Worm (Caenorhabditis elegans) whole organism, late embryonic: ENCODE results near the gene cox-16.

Experiments
- C08G9.2 ChIP-seq: sonication (generic microtip); optimal IDR thresholded peaks from 2 replicates; lab custom pipeline; 2016; ENCODE audit warnings: mild to moderate bottlenecking, missing genetic modification characterization, moderate library complexity, missing compliant biosample characterization
- C38D4.7 ChIP-seq: fragments of 200-800 bp; sonication (Bioruptor generic); optimal IDR thresholded peaks from 2 replicates; lab custom pipeline; 2018; ENCODE audit warnings: mild to moderate bottlenecking, missing genetic modification characterization, moderate library complexity, missing compliant biosample characterization
- K09A11.1 ChIP-seq: sonication (generic microtip); optimal IDR thresholded peaks from 2 replicates; lab custom pipeline; 2017; ENCODE audit warnings: antibody characterized with exemption, mild to moderate bottlenecking, missing genetic modification characterization, missing compliant biosample characterization; ENCODE audit not compliant: insufficient read depth
- ceh-14 ChIP-seq: sonication (generic microtip); optimal IDR thresholded peaks from 2 replicates; lab custom pipeline; 2016; ENCODE audit warnings: missing genotype, missing genetic modification characterization, missing compliant biosample characterization
- ceh-19 ChIP-seq: fragments of 200-800 bp; sonication (Bioruptor generic); optimal IDR thresholded peaks from 2 replicates; lab custom pipeline; 2018; ENCODE audit warnings: mild to moderate bottlenecking, missing genetic modification characterization, missing compliant biosample characterization
- ceh-2 ChIP-seq: sonication (generic microtip); optimal IDR thresholded peaks from 2 replicates; lab custom pipeline; 2016; ENCODE audit warnings: missing genotype, missing genetic modification characterization, missing compliant biosample characterization
- ceh-22 ChIP-seq: sonication (generic microtip); optimal IDR thresholded peaks from 2 replicates; lab custom pipeline; 2017; ENCODE audit warnings: missing biosample characterization, missing genetic modification characterization
- ceh-31 ChIP-seq: sonication (generic microtip); optimal IDR thresholded peaks from 2 replicates; lab custom pipeline; 2016; ENCODE audit warnings: missing genetic modification characterization, missing compliant biosample characterization
- ceh-34 ChIP-seq: sonication (generic microtip); optimal IDR thresholded peaks from 2 replicates; lab custom pipeline; 2016; ENCODE audit warnings: mild to moderate bottlenecking, missing genetic modification characterization, missing compliant biosample characterization
- ceh-45 ChIP-seq: fragments of 200-800 bp; sonication (Bioruptor generic); IDR thresholded peaks from 2 replicates; pipeline ENCODE4 v1.3.6; 2022; ENCODE audit warnings: missing genetic modification reagents, missing genetic modification characterization, missing compliant biosample characterization
- ceh-48 ChIP-seq: sonication (generic microtip); optimal IDR thresholded peaks from 2 replicates; lab custom pipeline; 2016; ENCODE audit warnings: missing genetic modification characterization, inconsistent platforms, missing compliant biosample characterization
- ceh-6 ChIP-seq: fragments of 200-800 bp; sonication (Bioruptor generic); optimal IDR thresholded peaks from 2 replicates; lab custom pipeline; 2018; ENCODE audit warnings: mild to moderate bottlenecking, missing genetic modification characterization, missing compliant biosample characterization
- ceh-9 ChIP-seq: sonication (generic microtip); optimal IDR thresholded peaks from 2 replicates; lab custom pipeline; 2016; ENCODE audit warnings: mild to moderate bottlenecking, missing genetic modification characterization, inconsistent platforms, missing compliant biosample characterization
- che-1 ChIP-seq: sonication (generic microtip); optimal IDR thresholded peaks from 2 replicates; lab custom pipeline; 2016; ENCODE audit warnings: mild to moderate bottlenecking, missing genetic modification characterization, missing compliant biosample characterization
- dmd-4 ChIP-seq: sonication (generic microtip); optimal IDR thresholded peaks from 2 replicates; lab custom pipeline; 2016; ENCODE audit warnings: borderline replicate concordance, missing genetic modification characterization, missing compliant biosample characterization
- dve-1 ChIP-seq: sonication (generic microtip); optimal IDR thresholded peaks from 2 replicates; lab custom pipeline; 2017; ENCODE audit warnings: antibody characterized with exemption, mild to moderate bottlenecking, missing genetic modification characterization, missing compliant biosample characterization
- elt-2 ChIP-seq: sonication (generic microtip); optimal IDR thresholded peaks from 2 replicates; lab custom pipeline; 2016; ENCODE audit warnings: missing genetic modification reagents, missing genetic modification characterization, missing compliant biosample characterization
- elt-4 ChIP-seq: sonication (generic microtip); optimal IDR thresholded peaks from 2 replicates; lab custom pipeline; 2016; ENCODE audit warnings: missing genetic modification characterization, missing compliant biosample characterization
- ets-4 ChIP-seq: sonication (generic microtip); optimal IDR thresholded peaks from 2 replicates; lab custom pipeline; 2016; ENCODE audit warnings: missing genetic modification characterization, missing compliant biosample characterization
- eyg-1 ChIP-seq: sonication (generic microtip); optimal IDR thresholded peaks from 2 replicates; lab custom pipeline; 2016; ENCODE audit warnings: missing genotype, missing genetic modification characterization, missing compliant biosample characterization
- fax-1 ChIP-seq: sonication (generic microtip); optimal IDR thresholded peaks from 2 replicates; lab custom pipeline; 2016; ENCODE audit warnings: missing genotype, missing genetic modification characterization, missing compliant biosample characterization
- fkh-6 ChIP-seq: sonication (generic microtip); optimal IDR thresholded peaks from 2 replicates; lab custom pipeline; 2016; ENCODE audit warnings: missing genetic modification characterization, missing compliant biosample characterization
- gmeb-2 ChIP-seq: sonication (generic microtip); optimal IDR thresholded peaks from 2 replicates; lab custom pipeline; 2016; ENCODE audit warnings: missing genetic modification characterization, inconsistent platforms, missing compliant biosample characterization
- hlh-30 ChIP-seq: sonication (generic microtip); optimal IDR thresholded peaks from 2 replicates; lab custom pipeline; 2017; ENCODE audit warnings: antibody characterized with exemption, missing genetic modification characterization, missing compliant biosample characterization; ENCODE audit not compliant: insufficient read depth
- hlh-6 ChIP-seq: sonication (generic microtip); optimal IDR thresholded peaks from 2 replicates; lab custom pipeline; 2016; ENCODE audit warnings: missing genotype, missing genetic modification characterization, missing compliant biosample characterization
- lin-11 ChIP-seq: fragments of 200-800 bp; sonication (Bioruptor generic); optimal IDR thresholded peaks from 2 replicates; lab custom pipeline; 2018; ENCODE audit warnings: mild to moderate bottlenecking, missing genetic modification characterization, missing compliant biosample characterization
- madf-2 ChIP-seq: sonication (generic microtip); optimal IDR thresholded peaks from 2 replicates; lab custom pipeline; 2017; ENCODE audit warnings: missing genetic modification characterization, missing compliant biosample characterization
- mec-3 ChIP-seq: sonication (generic microtip); optimal IDR thresholded peaks from 2 replicates; lab custom pipeline; 2016; ENCODE audit warnings: borderline replicate concordance, missing genetic modification characterization, missing compliant biosample characterization
- nfya-1 ChIP-seq: sonication (generic microtip); optimal IDR thresholded peaks from 2 replicates; lab custom pipeline; 2017; ENCODE audit warnings: missing genetic modification characterization, mild to moderate bottlenecking, missing compliant biosample characterization, antibody characterized with exemption, moderate library complexity
- nhr-11 ChIP-seq: fragments of 150-350 bp; optimal IDR thresholded peaks from 2 replicates; lab custom pipeline; 2014; ENCODE audit warnings: missing biosample characterization, missing genetic modification characterization
- npax-4 ChIP-seq: sonication (generic microtip); optimal IDR thresholded peaks from 2 replicates; lab custom pipeline; 2016; ENCODE audit warnings: missing genetic modification characterization, missing compliant biosample characterization
- pag-3 ChIP-seq: sonication (generic microtip); optimal IDR thresholded peaks from 2 replicates; lab custom pipeline; 2016; ENCODE audit warnings: missing compliant biosample characterization, missing genetic modification characterization, borderline replicate concordance
- pat-9 ChIP-seq: fragments of 200-800 bp; sonication (Bioruptor generic); optimal IDR thresholded peaks from 2 replicates; lab custom pipeline; 2018; ENCODE audit warnings: mild to moderate bottlenecking, missing genetic modification characterization, moderate library complexity, missing compliant biosample characterization
- pax-1 ChIP-seq: fragments of 150-350 bp; optimal IDR thresholded peaks from 2 replicates; lab custom pipeline; 2014; ENCODE audit warnings: missing biosample characterization, missing genetic modification characterization
- pha-4 ChIP-seq: fragments of 150-350 bp; optimal IDR thresholded peaks from 2 replicates; lab custom pipeline; 2018; ENCODE audit warnings: missing biosample characterization, missing genetic modification reagents, missing genetic modification characterization
- ref-2 ChIP-seq: sonication (generic microtip); optimal IDR thresholded peaks from 2 replicates; lab custom pipeline; 2016; ENCODE audit warnings: missing genetic modification characterization, missing compliant biosample characterization
- sox-2 ChIP-seq: fragments of 200-800 bp; sonication (Bioruptor generic); IDR thresholded peaks from 2 replicates; pipeline ENCODE4 v1.3.6; 2022; ENCODE audit warnings: missing genetic modification reagents, missing genetic modification characterization, missing compliant biosample characterization
- tbx-2 ChIP-seq: sonication (generic microtip); optimal IDR thresholded peaks from 2 replicates; lab custom pipeline; 2016; ENCODE audit warnings: missing genetic modification characterization, missing compliant biosample characterization
- ttx-3 ChIP-seq: sonication (generic microtip); optimal IDR thresholded peaks from 2 replicates; lab custom pipeline; 2016; ENCODE audit warnings: missing genetic modification reagents, missing genetic modification characterization, missing compliant biosample characterization
- unc-3 ChIP-seq, 2 experiments: fragments of 200-800 bp in 1 of 2; sonication (Bioruptor generic) in 1 of 2; sonication (generic microtip) in 1 of 2; conservative IDR thresholded peaks in 1 of 2; optimal IDR thresholded peaks in 1 of 2; 2 replicates each; pipeline versions ENCODE4 v1.3.6 to Lab custom; 2016 to 2022; ENCODE audit warnings: missing compliant biosample characterization in 2 of 2, missing genetic modification characterization in 2 of 2, missing genetic modification reagents in 1 of 2
- unc-42 ChIP-seq: sonication (generic microtip); optimal IDR thresholded peaks from 2 replicates; lab custom pipeline; 2016; ENCODE audit warnings: missing genotype, missing genetic modification characterization, missing compliant biosample characterization
- unc-55 ChIP-seq: sonication (generic microtip); optimal IDR thresholded peaks from 2 replicates; lab custom pipeline; 2017; ENCODE audit warnings: missing biosample characterization, missing genetic modification reagents, missing genetic modification characterization
- unc-86 ChIP-seq: sonication (generic microtip); optimal IDR thresholded peaks from 2 replicates; lab custom pipeline; 2016; ENCODE audit warnings: missing genetic modification characterization, missing compliant biosample characterization
- zip-5 ChIP-seq: sonication (generic microtip); optimal IDR thresholded peaks from 2 replicates; lab custom pipeline; 2016; ENCODE audit warnings: missing genetic modification characterization, missing compliant biosample characterization
- ztf-16 ChIP-seq: sonication (generic microtip); optimal IDR thresholded peaks from 2 replicates; lab custom pipeline; 2017; ENCODE audit warnings: missing genetic modification characterization, missing compliant biosample characterization

The cox-16 gene

DNA sequence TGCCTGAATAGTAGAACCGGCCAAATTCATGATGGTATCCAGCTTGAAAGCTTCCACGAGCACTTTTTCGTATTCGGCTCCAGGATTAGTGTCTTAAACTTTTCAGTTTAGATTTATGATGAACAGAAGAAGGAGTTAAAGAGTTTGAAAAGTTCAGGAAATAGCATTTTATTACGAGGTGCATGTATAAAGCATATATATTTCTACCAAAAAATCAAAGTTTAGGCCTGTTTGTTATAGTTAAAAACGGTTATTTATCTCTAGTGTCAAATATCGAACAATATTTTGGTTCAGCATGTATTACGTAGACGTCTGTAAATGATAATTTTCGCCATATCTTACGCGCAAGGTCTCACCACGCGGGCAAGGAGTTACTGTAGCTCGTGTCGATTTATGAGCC, 45.3 kb upstream of the cox-16 start, which contains the start of gene klc-2:
TSS of gene klc-2 (minus strand) at position 101 of the 400 bp plus-strand sequence.
- TF ChIP-seq K09A11.1 (tag; lab: Kevin White, UChicago), result no peak
- TF ChIP-seq npax-4, result no peak
- no peak for TF ChIP-seq hlh-30
- TF ChIP-seq mec-3, result no peak
- TF ChIP-seq dmd-4 (tag; lab: Kevin White, UChicago), result no peak
- no peak for TF ChIP-seq unc-42 (tag; lab: Kevin White, UChicago)
- TF ChIP-seq ceh-19 (GFP tag; lab: Kevin White, UChicago), result no peak
- no peak for TF ChIP-seq che-1 (tag; lab: Kevin White, UChicago)
- TF ChIP-seq sox-2, result no peak
- TF ChIP-seq ceh-31 (tag; lab: Kevin White, UChicago), result no peak
- TF ChIP-seq ceh-9 (tag; lab: Kevin White, UChicago), result no peak
- TF ChIP-seq fkh-6 (tag; lab: Kevin White, UChicago), result no peak
- no peak for TF ChIP-seq ceh-14 (tag; lab: Kevin White, UChicago)
- TF ChIP-seq elt-2, result no peak
- no peak for TF ChIP-seq unc-86 (tag; lab: Kevin White, UChicago)
- no peak for TF ChIP-seq madf-2
- TF ChIP-seq pax-1 (tag; lab: Kevin White, UChicago), result no peak
- TF ChIP-seq ceh-34 (tag; lab: Kevin White, UChicago), result no peak
- no peak for TF ChIP-seq fax-1 (tag; lab: Kevin White, UChicago)

ce11 chrV:5580517-5580916, 44.5 kb upstream of the cox-16 start:
- TF ChIP-seq ref-2 (tag; lab: Kevin White, UChicago), result peak; percentile 6
- peak; percentile 80 for TF ChIP-seq ceh-48 (tag; lab: Kevin White, UChicago)
- TF ChIP-seq tbx-2 (tag; lab: Kevin White, UChicago), result peak; percentile 31
- TF ChIP-seq ceh-2 (tag; lab: Kevin White, UChicago), result peak; percentile 46
- TF ChIP-seq pax-1 (tag; lab: Kevin White, UChicago), result peak; percentile 21
- TF ChIP-seq unc-42 (tag; lab: Kevin White, UChicago), result peak; percentile 30
- TF ChIP-seq dmd-4 (tag; lab: Kevin White, UChicago), result no peak
- peak; percentile 69 for TF ChIP-seq K09A11.1 (tag; lab: Kevin White, UChicago)
- TF ChIP-seq ceh-31 (tag; lab: Kevin White, UChicago), result peak; percentile 74
- peak; percentile 87 for TF ChIP-seq nfya-1
- peak; percentile 38 for TF ChIP-seq unc-55 (GFP tag; lab: Kevin White, UChicago)
- no peak for TF ChIP-seq lin-11 (tag; lab: Kevin White, UChicago)
- peak; percentile 40; the same call in 1 of the 2 replicates for TF ChIP-seq sox-2
- TF ChIP-seq ceh-22, result no peak

ce11 chrV:5579666-5580065, 43.6 kb upstream of the cox-16 start:
- no peak for TF ChIP-seq hlh-30
- no peak for TF ChIP-seq ceh-19 (GFP tag; lab: Kevin White, UChicago)
- TF ChIP-seq zip-5 (tag; lab: Kevin White, UChicago), result no peak
- no peak for TF ChIP-seq ceh-34 (tag; lab: Kevin White, UChicago)
- TF ChIP-seq ceh-6 (GFP tag; lab: Kevin White, UChicago), result no peak
- TF ChIP-seq ceh-14 (tag; lab: Kevin White, UChicago), result no peak
- no peak for TF ChIP-seq nhr-11 (tag; lab: Kevin White, UChicago)
- no peak for TF ChIP-seq elt-4 (tag; lab: Kevin White, UChicago)
- no peak for TF ChIP-seq ceh-31 (tag; lab: Kevin White, UChicago)
- TF ChIP-seq nfya-1, result no peak
- TF ChIP-seq hlh-6 (tag; lab: Kevin White, UChicago), result no peak
- no peak for TF ChIP-seq C08G9.2 (tag; lab: Kevin White, UChicago)
- no peak for TF ChIP-seq ztf-16 (tag; lab: Kevin White, UChicago)
- TF ChIP-seq unc-3 (GFP tag; conservative IDR thresholded peaks at IDR 0.05; lab: Robert Waterston, UW), result no peak
- TF ChIP-seq unc-3 (tag; optimal IDR thresholded peaks at IDR 0.05; lab: Kevin White, UChicago), result no peak

DNA sequence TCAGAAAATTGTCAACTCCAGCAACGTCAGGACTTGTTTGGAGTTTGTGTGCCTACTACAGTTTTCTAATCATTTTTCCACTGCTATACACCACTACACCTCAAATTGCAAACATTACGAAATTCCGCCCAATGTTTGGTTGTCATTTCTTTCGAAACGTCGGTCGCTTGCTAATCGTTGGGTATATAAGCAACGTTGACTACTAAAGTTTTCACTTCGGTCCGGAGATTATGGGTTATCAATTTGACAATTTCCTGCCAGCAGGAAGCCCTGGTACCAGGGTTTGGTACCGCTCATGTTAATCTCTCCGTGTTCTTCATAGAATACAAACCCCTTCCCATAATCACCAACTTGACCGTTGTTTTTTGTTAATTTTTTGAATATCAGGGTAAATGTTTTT, 40.0 kb upstream of the cox-16 start:
- TF ChIP-seq ceh-45 (no peak), C38D4.7 (no peak), npax-4 (no peak), zip-5 (tag; lab: Kevin White, UChicago) (no peak), gmeb-2 (tag; lab: Kevin White, UChicago) (peak; percentile 20), ceh-14 (tag; lab: Kevin White, UChicago) (no peak), pha-4 (no peak), pag-3 (no peak), ets-4 (tag; lab: Kevin White, UChicago) (no peak), ttx-3 (tag; lab: Kevin White, UChicago) (no peak), fkh-6 (tag; lab: Kevin White, UChicago) (no peak), dve-1 (tag; lab: Kevin White, UChicago) (peak; percentile 77), pat-9 (tag; lab: Kevin White, UChicago) (no peak), eyg-1 (tag; lab: Kevin White, UChicago) (no peak), unc-55 (GFP tag; lab: Kevin White, UChicago) (no peak), ceh-19 (GFP tag; lab: Kevin White, UChicago) (no peak), hlh-6 (tag; lab: Kevin White, UChicago) (no peak)
